Worm (Caenorhabditis elegans): ENCODE data around the gene srx-90.

DNA sequence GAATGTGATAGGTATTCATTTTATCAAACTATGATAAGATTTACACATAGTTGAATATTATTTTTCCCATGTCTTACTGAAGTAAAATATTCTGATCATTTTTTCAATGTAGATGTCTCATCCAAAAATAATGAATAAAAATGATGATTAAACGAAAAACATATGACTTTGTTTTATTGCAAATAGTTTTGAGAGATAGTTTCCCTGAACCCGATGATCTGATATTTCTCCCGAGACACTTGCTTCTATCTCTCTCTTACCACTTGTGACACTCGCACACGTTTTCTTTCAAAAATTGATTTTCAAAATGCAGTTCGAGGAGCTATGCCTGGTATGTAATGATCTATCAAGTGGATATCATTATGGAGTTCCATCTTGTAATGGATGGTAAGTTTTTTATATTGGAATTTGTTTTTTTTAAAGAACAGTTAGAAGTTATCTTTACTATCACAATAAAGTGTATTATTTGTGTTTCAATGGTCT, 10.7 kb upstream of the srx-90 start, which contains the start of the genes nhr-101 and pms-2:
- TF ChIP-seq Y105C5A.15 (GFP tag; IDR thresholded peaks at IDR 0.05): no peak
- TF ChIP-seq php-3 (GFP tag; IDR thresholded peaks at IDR 0.05): no peak
- TF ChIP-seq lin-29 (GFP tag; IDR thresholded peaks at IDR 0.05): no peak
- TF ChIP-seq unc-62 (GFP tag; optimal IDR thresholded peaks at IDR 0.05 in 1 of 2): no peak
- TF ChIP-seq unc-62 (tag; optimal IDR thresholded peaks at IDR 0.05): no peak
- TF ChIP-seq Y48G9A.11 (GFP tag; IDR thresholded peaks at IDR 0.05): no peak
